Worm (Caenorhabditis elegans): ENCODE measurements around the gene sdha-1.
A peak's percentile ranks its signal among the peaks of the same experiment; 100 is the strongest.

The sdha-1 gene

DNA sequence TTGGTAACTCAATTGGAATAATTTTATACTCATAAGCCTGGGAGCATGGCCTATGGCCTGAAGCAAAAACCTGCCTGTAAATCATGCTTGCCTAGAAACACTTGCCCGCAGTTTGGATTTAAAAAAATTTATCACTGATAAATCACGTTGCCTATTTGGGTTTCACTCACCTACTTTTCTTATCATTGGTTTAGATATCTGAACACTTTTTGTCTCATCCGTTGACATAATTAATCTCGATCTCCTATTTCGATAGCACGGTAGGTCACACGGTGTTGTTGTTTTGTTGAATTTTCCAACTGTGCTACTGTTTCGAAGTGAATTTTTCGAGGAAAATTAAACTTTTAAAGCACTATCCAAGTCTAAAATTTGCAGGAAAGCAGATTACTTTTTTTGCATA is 38.8 kb downstream of the sdha-1 start:
- no peak for TF ChIP-seq zag-1 (tag; optimal IDR thresholded peaks at IDR 0.05)
- peak; percentile 76 for TF ChIP-seq nhr-23 (tag; optimal IDR thresholded peaks at IDR 0.05)

DNA sequence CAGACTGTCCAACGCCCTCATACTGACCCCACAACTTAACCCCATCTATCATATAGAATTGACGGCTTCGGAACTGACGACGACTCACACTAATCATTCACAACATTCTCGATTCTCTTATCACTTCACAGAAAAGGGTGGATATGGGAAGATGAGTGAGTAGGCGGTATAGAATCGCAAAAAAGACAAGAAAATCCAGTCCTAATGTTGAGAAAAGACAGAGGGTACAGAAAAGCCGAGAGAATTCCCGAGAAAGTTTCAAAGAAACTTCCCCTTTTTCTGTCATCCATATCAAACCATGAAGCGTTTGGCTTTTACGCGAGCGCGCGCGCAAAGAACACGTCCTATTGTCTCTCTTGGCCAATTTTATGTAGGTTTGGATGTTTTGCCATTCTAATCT is 41.6 kb downstream of the sdha-1 start:
- TF ChIP-seq nhr-25 (tag; optimal IDR thresholded peaks at IDR 0.05) (peak; percentile 15), skn-1 (tag; optimal IDR thresholded peaks at IDR 0.05) (no peak), nhr-43 (tag; optimal IDR thresholded peaks at IDR 0.05; ENCODE audit: poor library complexity, severe bottlenecking) (peak; percentile 60), fos-1 (tag; optimal IDR thresholded peaks at IDR 0.05) (no peak), nhr-23 (tag; optimal IDR thresholded peaks at IDR 0.05) (peak; percentile 71), ztf-11 (tag; optimal IDR thresholded peaks at IDR 0.05) (no peak)

DNA sequence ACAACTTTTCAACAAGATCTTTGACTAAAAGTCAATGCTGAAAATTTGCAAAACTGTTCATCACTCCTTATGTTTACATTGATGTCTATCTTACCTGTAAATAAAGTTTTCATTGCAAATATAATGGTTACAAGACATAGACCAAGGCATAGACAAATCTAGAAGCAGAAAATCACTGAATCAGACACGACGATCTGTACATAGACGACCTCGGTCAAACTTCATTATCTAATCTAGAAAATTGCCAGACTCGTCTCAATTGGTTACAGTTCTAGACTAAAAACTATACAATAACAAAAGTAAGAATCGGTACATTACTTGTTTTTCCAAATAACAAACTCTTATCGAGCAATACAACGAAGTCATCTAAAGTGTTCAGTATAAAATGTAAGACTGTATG is 44.9 kb downstream of the sdha-1 start, which contains the start of gene grd-4:
TSS of gene grd-4 (plus strand) at position 301 of the 400 bp plus-strand sequence.
- TF ChIP-seq skn-1 (tag; optimal IDR thresholded peaks at IDR 0.05): no peak
- peak; percentile 77 for TF ChIP-seq elt-1 (tag; optimal IDR thresholded peaks at IDR 0.05)
- TF ChIP-seq egl-5 (tag; optimal IDR thresholded peaks at IDR 0.05): no peak
- peak; percentile 49 for TF ChIP-seq nhr-25 (tag; optimal IDR thresholded peaks at IDR 0.05)

DNA sequence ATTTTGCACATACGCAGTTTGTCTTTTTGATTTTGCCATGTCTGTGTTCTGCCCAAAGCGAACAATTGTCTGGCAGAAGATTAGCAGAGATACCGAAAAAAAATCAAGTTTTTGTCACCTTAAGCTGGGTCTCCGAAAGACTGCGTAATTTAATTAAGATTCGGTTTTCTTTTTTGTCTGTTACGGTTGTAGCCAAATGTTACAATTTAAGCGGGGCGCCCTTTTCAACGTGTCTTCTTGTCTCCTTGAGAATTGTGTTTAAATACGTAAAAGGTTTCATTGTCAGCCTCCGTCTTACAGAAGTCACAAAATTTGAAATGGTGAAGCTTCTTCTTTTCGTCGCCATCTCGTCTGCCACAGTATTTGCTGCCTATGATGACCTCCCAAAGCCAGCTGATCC is 46.1 kb downstream of the sdha-1 start, which contains the start of gene grd-14:
TSS of gene grd-14 (plus strand) at position 301 of the 400 bp plus-strand sequence.
- TF ChIP-seq nhr-25 (tag; optimal IDR thresholded peaks at IDR 0.05) (peak; percentile 60), ztf-11 (tag; optimal IDR thresholded peaks at IDR 0.05) (no peak)

DNA sequence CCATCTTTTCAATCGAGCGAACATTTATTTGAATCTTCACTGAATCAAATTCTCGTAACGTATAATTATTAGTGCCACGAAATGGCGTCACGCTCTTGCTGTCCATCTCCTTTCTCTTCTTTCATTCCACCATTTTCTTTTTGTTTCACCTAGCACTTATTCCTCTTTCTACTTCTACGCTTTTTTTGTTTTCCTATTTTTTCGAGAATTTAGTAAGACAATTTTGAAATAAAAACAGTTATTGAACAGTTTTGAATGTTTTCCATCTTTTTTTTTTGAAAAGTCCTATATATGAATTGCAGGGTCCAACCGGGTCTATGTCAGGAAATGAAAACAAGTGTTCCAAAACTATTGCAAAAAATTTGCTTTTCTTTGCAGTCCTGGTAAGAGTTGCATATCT is 50.8 kb downstream of the sdha-1 start, which contains the start of gene T01B10.5:
TSS of gene T01B10.5 (plus strand) at position 301 of the 400 bp plus-strand sequence.
- TF ChIP-seq skn-1 (tag; optimal IDR thresholded peaks at IDR 0.05): no peak
- TF ChIP-seq ceh-9 (tag; optimal IDR thresholded peaks at IDR 0.05): no peak
- no peak for TF ChIP-seq R02D3.7 (tag; optimal IDR thresholded peaks at IDR 0.05)
- no peak for TF ChIP-seq hmg-11 (tag; optimal IDR thresholded peaks at IDR 0.05)
- TF ChIP-seq elt-2 (tag; optimal IDR thresholded peaks at IDR 0.05): no peak

Measured in whole organism, L3 larva.